Worm (Caenorhabditis elegans): ENCODE results near the gene clec-208.

The clec-208 gene

DNA sequence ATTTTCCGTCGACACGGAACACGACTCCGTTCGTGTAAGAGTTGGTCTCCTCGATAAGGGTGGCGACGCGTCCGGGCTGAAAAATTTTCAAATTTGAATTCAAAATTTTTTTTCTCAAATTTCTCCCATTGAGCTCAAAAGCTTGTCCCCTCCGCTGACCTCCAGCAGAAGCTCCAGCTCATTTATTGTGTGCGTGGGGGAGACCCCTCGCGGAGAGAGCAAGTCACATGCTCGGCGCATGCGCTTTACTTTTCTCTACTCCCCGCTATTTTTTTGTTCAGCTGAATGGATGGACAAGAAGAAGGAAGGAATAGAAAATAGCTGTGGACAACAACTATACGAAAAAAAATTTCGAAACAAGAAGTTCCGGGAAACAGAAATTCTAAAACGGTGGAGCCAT, 35.8 kb downstream of the clec-208 start:
- TF ChIP-seq mep-1 (tag; optimal IDR thresholded peaks at IDR 0.05) (peak; percentile 4), nhr-237 (tag; optimal IDR thresholded peaks at IDR 0.05) (peak; percentile 20), elt-1 (tag; optimal IDR thresholded peaks at IDR 0.05; ENCODE audit: borderline replicate concordance, insufficient read depth) (no peak), ces-1 (GFP tag; optimal IDR thresholded peaks at IDR 0.05) (peak; percentile 4), lin-32 (GFP tag; optimal IDR thresholded peaks at IDR 0.05) (no peak)

DNA sequence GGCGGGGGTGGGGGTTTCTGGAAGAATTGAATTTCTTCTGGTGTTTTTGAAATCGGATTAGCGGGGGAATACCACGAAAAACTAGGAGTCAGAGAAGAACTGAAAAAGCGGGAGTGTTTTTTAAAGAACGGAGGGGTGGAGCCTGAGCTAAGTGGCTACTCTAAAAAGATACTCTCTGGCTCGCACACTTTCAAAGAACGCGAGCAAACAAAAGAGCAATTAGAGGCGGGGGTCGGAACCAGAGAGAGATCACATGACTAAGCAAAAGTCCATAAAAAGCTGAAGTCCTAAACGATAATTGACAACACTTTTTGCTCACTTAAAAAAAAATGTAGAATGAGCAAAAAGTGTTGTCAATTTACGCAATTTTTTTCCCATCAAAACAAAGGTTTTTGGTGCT, 36.6 kb downstream of the clec-208 start:
- no peak for TF ChIP-seq mab-5 (tag; optimal IDR thresholded peaks at IDR 0.05)
- no peak for TF ChIP-seq nhr-28 (tag; optimal IDR thresholded peaks at IDR 0.05)
- no peak for TF ChIP-seq zip-8 (tag; optimal IDR thresholded peaks at IDR 0.05)
- no peak for TF ChIP-seq ceh-43 (GFP tag; optimal IDR thresholded peaks at IDR 0.05)
- no peak for TF ChIP-seq blmp-1 (tag; optimal IDR thresholded peaks at IDR 0.05)
- no peak for TF ChIP-seq flh-1 (GFP tag; optimal IDR thresholded peaks at IDR 0.05)
- TF ChIP-seq mls-2 (tag; optimal IDR thresholded peaks at IDR 0.05) = no peak
- no peak for TF ChIP-seq ces-1 (GFP tag; optimal IDR thresholded peaks at IDR 0.05)
- TF ChIP-seq ztf-11 (tag; optimal IDR thresholded peaks at IDR 0.05) = no peak
- TF ChIP-seq ceh-83 (GFP tag; optimal IDR thresholded peaks at IDR 0.05) = no peak
- no peak for TF ChIP-seq unc-120 (tag; optimal IDR thresholded peaks at IDR 0.05; ENCODE audit: poor library complexity, severe bottlenecking)

DNA sequence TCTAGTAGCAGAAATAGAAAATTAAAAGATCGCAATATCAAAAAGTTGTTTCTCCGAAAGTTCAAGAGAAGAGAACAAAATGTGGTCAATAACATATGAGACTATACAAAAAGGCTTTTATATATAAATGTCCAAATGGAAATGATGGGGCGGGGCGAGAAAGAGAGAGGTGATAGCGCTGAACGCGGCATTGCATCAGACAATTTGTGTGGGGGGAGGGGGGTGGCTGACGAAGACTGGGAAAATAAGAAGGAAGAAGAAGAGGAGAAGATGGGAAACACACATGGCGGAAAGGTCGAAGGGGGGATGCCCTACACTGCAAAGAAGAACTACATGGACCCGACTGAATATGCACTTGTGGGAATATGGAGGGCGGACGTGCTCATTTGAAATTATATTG, 37.6 kb downstream of the clec-208 start:
- TF ChIP-seq ham-2 (GFP tag; optimal IDR thresholded peaks at IDR 0.05) (no peak), sptf-1 (tag; optimal IDR thresholded peaks at IDR 0.05) (peak; percentile 8), unc-120 (tag; optimal IDR thresholded peaks at IDR 0.05; ENCODE audit: poor library complexity, severe bottlenecking) (peak; percentile 34), flh-1 (GFP tag; optimal IDR thresholded peaks at IDR 0.05) (no peak)

DNA sequence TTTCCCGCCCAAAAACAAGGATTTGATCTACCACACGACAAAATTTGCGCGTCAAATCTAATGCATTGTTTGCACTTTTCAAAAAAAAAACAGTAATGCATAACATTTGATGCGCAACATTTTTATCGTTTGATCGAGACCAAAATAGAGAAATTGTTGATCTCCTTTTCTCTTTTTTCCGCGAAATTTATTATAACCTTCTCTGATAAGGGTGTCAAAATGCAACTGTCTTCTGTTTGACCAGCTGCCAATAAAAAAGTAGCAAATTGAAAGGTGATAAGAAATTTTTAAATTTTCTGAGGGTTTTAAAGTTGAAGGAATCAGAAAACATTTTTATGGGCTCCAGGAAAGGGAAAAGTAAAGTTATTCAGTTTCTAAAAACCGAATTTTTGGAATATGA, 39.3 kb downstream of the clec-208 start:
- TF ChIP-seq snpc-4 (tag; optimal IDR thresholded peaks at IDR 0.05) (no peak), blmp-1 (tag; optimal IDR thresholded peaks at IDR 0.05) (no peak), ceh-83 (GFP tag; optimal IDR thresholded peaks at IDR 0.05) (no peak), ham-2 (GFP tag; optimal IDR thresholded peaks at IDR 0.05) (no peak), lin-32 (GFP tag; optimal IDR thresholded peaks at IDR 0.05) (no peak), flh-1 (GFP tag; optimal IDR thresholded peaks at IDR 0.05) (no peak), nhr-237 (tag; optimal IDR thresholded peaks at IDR 0.05) (no peak), pha-4 (tag; optimal IDR thresholded peaks at IDR 0.05) (no peak), unc-120 (tag; optimal IDR thresholded peaks at IDR 0.05; ENCODE audit: poor library complexity, severe bottlenecking) (no peak), nhr-12 (tag; optimal IDR thresholded peaks at IDR 0.05) (no peak), ztf-11 (tag; optimal IDR thresholded peaks at IDR 0.05) (no peak), tbx-8 (GFP tag; optimal IDR thresholded peaks at IDR 0.05) (no peak), elt-1 (tag; optimal IDR thresholded peaks at IDR 0.05; ENCODE audit: borderline replicate concordance, insufficient read depth) (no peak), sptf-1 (tag; optimal IDR thresholded peaks at IDR 0.05) (no peak), ceh-43 (GFP tag; optimal IDR thresholded peaks at IDR 0.05) (no peak), mls-2 (tag; optimal IDR thresholded peaks at IDR 0.05) (no peak), cnd-1 (tag; optimal IDR thresholded peaks at IDR 0.05) (no peak)

DNA sequence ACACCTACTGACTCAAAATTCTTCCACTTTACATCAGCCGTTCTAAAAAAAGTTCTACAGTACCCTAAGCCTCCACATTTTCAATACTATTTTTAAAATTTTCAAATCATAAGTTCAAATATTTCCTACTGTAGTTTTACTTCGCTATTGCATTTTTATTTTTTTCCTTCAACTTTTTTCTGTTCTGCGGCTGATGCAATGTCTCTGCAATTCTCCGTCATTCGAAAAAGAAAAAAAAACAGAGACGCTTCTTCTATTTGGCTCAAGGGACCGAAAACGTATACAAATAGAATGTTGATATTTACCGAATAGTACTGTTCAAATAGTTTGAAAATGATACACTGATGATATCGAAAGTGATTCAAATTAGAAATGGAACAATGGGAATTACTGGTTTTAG, 40.5 kb downstream of the clec-208 start:
- TF ChIP-seq elt-1 (tag; optimal IDR thresholded peaks at IDR 0.05; ENCODE audit: borderline replicate concordance, insufficient read depth) (no peak), M03D4.4 (tag; optimal IDR thresholded peaks at IDR 0.05) (no peak), sptf-1 (tag; optimal IDR thresholded peaks at IDR 0.05) (no peak), mls-2 (tag; optimal IDR thresholded peaks at IDR 0.05) (no peak), unc-120 (tag; optimal IDR thresholded peaks at IDR 0.05; ENCODE audit: poor library complexity, severe bottlenecking) (no peak), drap-1 (GFP tag; optimal IDR thresholded peaks at IDR 0.05) (no peak), lin-13 (tag; optimal IDR thresholded peaks at IDR 0.05) (no peak), ztf-11 (tag; optimal IDR thresholded peaks at IDR 0.05) (no peak), lin-32 (GFP tag; optimal IDR thresholded peaks at IDR 0.05) (no peak), nhr-28 (tag; optimal IDR thresholded peaks at IDR 0.05) (no peak), nhr-2 (tag; optimal IDR thresholded peaks at IDR 0.05) (no peak), nhr-76 (tag; optimal IDR thresholded peaks at IDR 0.05) (no peak), tbx-8 (GFP tag; optimal IDR thresholded peaks at IDR 0.05) (no peak), ces-1 (GFP tag; optimal IDR thresholded peaks at IDR 0.05) (no peak), ceh-83 (GFP tag; optimal IDR thresholded peaks at IDR 0.05) (no peak), unc-39 (tag; optimal IDR thresholded peaks at IDR 0.05) (no peak), mab-5 (tag; optimal IDR thresholded peaks at IDR 0.05) (no peak), unc-62 (GFP tag; optimal IDR thresholded peaks at IDR 0.05) (no peak), ceh-43 (GFP tag; optimal IDR thresholded peaks at IDR 0.05) (no peak), ceh-39 (tag; optimal IDR thresholded peaks at IDR 0.05) (no peak)
